Fruit fly (Drosophila melanogaster) whole organism, embryonic: ENCODE results near the gene PLCXD.
A peak's percentile ranks its signal among the peaks of the same experiment; 100 is the strongest.

Experiments
- CG1024 ChIP-seq: fragments of 200-800 bp; sonication (Bioruptor generic); IDR thresholded peaks from 2 replicates; pipeline ENCODE4 v1.3.6; 2022; ENCODE audit warnings: missing biosample characterization, missing genetic modification characterization
- CG10543 ChIP-seq: fragments of 200-800 bp; sonication (Bioruptor generic); optimal IDR thresholded peaks from 3 replicates; lab custom pipeline; 2017; ENCODE audit warnings: missing biosample characterization, mild to moderate bottlenecking, missing genetic modification characterization, moderate library complexity
- CG12236 ChIP-seq: fragments of 200-800 bp; sonication (Bioruptor generic); optimal IDR thresholded peaks from 2 replicates; lab custom pipeline; 2016; ENCODE audit warnings: missing biosample characterization, missing genetic modification characterization
- CG12942 ChIP-seq: fragments of 200-800 bp; sonication (Bioruptor generic); optimal IDR thresholded peaks from 3 replicates; lab custom pipeline; 2016; ENCODE audit warnings: missing biosample characterization, missing genetic modification characterization
- CG1602 ChIP-seq: fragments of 200-800 bp; sonication (Bioruptor generic); optimal IDR thresholded peaks from 3 replicates; lab custom pipeline; 2016; ENCODE audit warnings: missing biosample characterization, missing genetic modification characterization
- CG17802 ChIP-seq: fragments of 200-800 bp; sonication (Bioruptor generic); optimal IDR thresholded peaks from 2 replicates; lab custom pipeline; 2018; ENCODE audit warnings: missing biosample characterization, mild to moderate bottlenecking, missing genetic modification characterization, moderate library complexity
- CG17912 ChIP-seq: fragments of 200-800 bp; sonication (Bioruptor generic); optimal IDR thresholded peaks from 2 replicates; lab custom pipeline; 2018; ENCODE audit warnings: missing biosample characterization, mild to moderate bottlenecking, missing genetic modification characterization
- CG18764 ChIP-seq: fragments of 200-800 bp; sonication (Bioruptor generic); optimal IDR thresholded peaks from 3 replicates; lab custom pipeline; 2016; ENCODE audit warnings: missing biosample characterization, missing genetic modification characterization
- CG32767 ChIP-seq: fragments of 200-800 bp; sonication (Bioruptor generic); IDR thresholded peaks from 2 replicates; pipeline ENCODE4 v1.3.6; 2022; ENCODE audit warnings: missing biosample characterization, missing genetic modification characterization
- CG33557 ChIP-seq: fragments of 200-800 bp; sonication (Bioruptor generic); optimal IDR thresholded peaks from 2 replicates; lab custom pipeline; 2019; ENCODE audit warnings: missing biosample characterization, mild to moderate bottlenecking, missing genetic modification characterization, moderate library complexity
- CG3726 ChIP-seq: fragments of 200-800 bp; sonication (Bioruptor generic); IDR thresholded peaks from 3 replicates; pipeline ENCODE4, ENCODE4 v1.3.6; 2022; ENCODE audit warnings: missing biosample characterization, missing genetic modification characterization
- CG6175 ChIP-seq: fragments of 200-800 bp; sonication (Bioruptor generic); IDR thresholded peaks from 3 replicates; pipeline ENCODE4 v1.3.6; 2022; ENCODE audit warnings: missing biosample characterization, missing genetic modification characterization
- CG8281 ChIP-seq: fragments of 200-800 bp; sonication (Bioruptor generic); optimal IDR thresholded peaks from 2 replicates; lab custom pipeline; 2018; ENCODE audit warnings: missing biosample characterization, mild to moderate bottlenecking, missing genetic modification characterization, moderate library complexity
- Ets65A ChIP-seq: fragments of 200-800 bp; sonication (Bioruptor generic); peaks from one replicate; lab custom pipeline; 2016; ENCODE audit warnings: missing biosample characterization, missing genetic modification characterization
- H15 ChIP-seq: fragments of 200-800 bp; sonication (Bioruptor generic); IDR thresholded peaks from 3 replicates; pipeline ENCODE4 v1.3.6; 2022; ENCODE audit warnings: missing biosample characterization, missing genetic modification characterization
- Hr3 ChIP-seq: fragments of 200-800 bp; sonication (Bioruptor generic); optimal IDR thresholded peaks from 3 replicates; lab custom pipeline; 2016; ENCODE audit warnings: missing biosample characterization, missing genetic modification characterization
- Hsf ChIP-seq: fragments of 200-800 bp; sonication (Bioruptor generic); optimal IDR thresholded peaks from 3 replicates; lab custom pipeline; 2016; ENCODE audit warnings: missing biosample characterization, missing genetic modification characterization
- Med ChIP-seq: fragments of 200-800 bp; sonication (Bioruptor generic); peaks from one replicate; lab custom pipeline; 2016; ENCODE audit warnings: missing biosample characterization, missing genetic modification characterization, mild to moderate bottlenecking, inconsistent platforms, moderate library complexity
- Meics ChIP-seq: fragments of 200-800 bp; sonication (Bioruptor generic); optimal IDR thresholded peaks from 2 replicates; lab custom pipeline; 2017; ENCODE audit warnings: missing biosample characterization, mild to moderate bottlenecking, missing genetic modification characterization
- NC2α ChIP-seq: fragments of 200-800 bp; sonication (Bioruptor generic); optimal IDR thresholded peaks from 2 replicates; lab custom pipeline; 2016; ENCODE audit warnings: missing biosample characterization, missing genetic modification characterization
- Nf-YB ChIP-seq: fragments of 200-800 bp; sonication (Bioruptor generic); optimal IDR thresholded peaks from 3 replicates; lab custom pipeline; 2019; ENCODE audit warnings: missing biosample characterization, mild to moderate bottlenecking, missing genetic modification characterization, moderate library complexity
- Nf-YC ChIP-seq: fragments of 200-800 bp; optimal IDR thresholded peaks from 3 replicates; lab custom pipeline; 2019; ENCODE audit warnings: missing biosample characterization, mild to moderate bottlenecking, missing genetic modification characterization, moderate library complexity
- Rx ChIP-seq: fragments of 200-800 bp; sonication (Bioruptor generic); IDR thresholded peaks from 2 replicates; pipeline ENCODE4 v1.3.6; 2022; ENCODE audit warnings: missing biosample characterization, missing genetic modification characterization
- Scr ChIP-seq: fragments of 200-800 bp; sonication (Bioruptor generic); IDR thresholded peaks from 2 replicates; pipeline ENCODE4 v1.3.6; 2022; ENCODE audit warnings: missing biosample characterization, missing genetic modification characterization; ENCODE audit not compliant: partially characterized antibody
- Sox100B ChIP-seq: fragments of 200-800 bp; sonication (Bioruptor generic); optimal IDR thresholded peaks from 3 replicates; lab custom pipeline; 2018; ENCODE audit warnings: missing biosample characterization, mild to moderate bottlenecking, missing genetic modification characterization
- Spps ChIP-seq: fragments of 200-800 bp; sonication (Bioruptor generic); optimal IDR thresholded peaks from 2 replicates; lab custom pipeline; 2018; ENCODE audit warnings: missing biosample characterization, mild to moderate bottlenecking, missing genetic modification characterization
- Trl ChIP-seq, 3 experiments: fragments of >200 bp in 2 of 3; fragments of 200-800 bp in 1 of 3; sonication (Bioruptor generic) in 1 of 3; optimal IDR thresholded peaks; 2 replicates in 1 of 3; 3 replicates in 2 of 3; lab custom pipeline; 2016 to 2017; ENCODE audit warnings: missing biosample characterization in 1 of 3, missing genetic modification characterization in 1 of 3
- caup ChIP-seq: fragments of 200-800 bp; sonication (Bioruptor generic); optimal IDR thresholded peaks from 3 replicates; lab custom pipeline; 2017; ENCODE audit warnings: missing biosample characterization, mild to moderate bottlenecking, missing genetic modification characterization, moderate library complexity; ENCODE audit not compliant: severe bottlenecking
- corto ChIP-seq: fragments of 200-800 bp; sonication (Bioruptor generic); optimal IDR thresholded peaks from 2 replicates; lab custom pipeline; 2016; ENCODE audit warnings: missing biosample characterization, mild to moderate bottlenecking, missing genetic modification characterization, moderate library complexity
- danr ChIP-seq: fragments of 200-800 bp; sonication (Bioruptor generic); IDR thresholded peaks from 2 replicates; pipeline ENCODE4 v1.3.6; 2022; ENCODE audit warnings: missing biosample characterization, missing genetic modification characterization
- dysf ChIP-seq: fragments of 200-800 bp; sonication (Bioruptor generic); IDR thresholded peaks from 3 replicates; pipeline ENCODE4 v1.3.6; 2022; ENCODE audit warnings: missing biosample characterization, missing genetic modification characterization
- ewg ChIP-seq: fragments of 200-800 bp; sonication (Bioruptor generic); optimal IDR thresholded peaks from 3 replicates; lab custom pipeline; 2017; ENCODE audit warnings: mild to moderate bottlenecking, missing biosample characterization, missing genetic modification reagents, missing genetic modification characterization
- fd96Cb ChIP-seq: fragments of 200-800 bp; sonication (Bioruptor generic); optimal IDR thresholded peaks from 2 replicates; lab custom pipeline; 2018; ENCODE audit warnings: missing biosample characterization, mild to moderate bottlenecking, missing genetic modification characterization, moderate library complexity
- gcm ChIP-seq: fragments of 200-800 bp; sonication (Bioruptor generic); optimal IDR thresholded peaks from 2 replicates; lab custom pipeline; 2019; ENCODE audit warnings: missing biosample characterization, mild to moderate bottlenecking, missing genetic modification characterization, moderate library complexity
- gsb ChIP-seq: fragments of 200-800 bp; sonication (Bioruptor generic); IDR thresholded peaks from 2 replicates; pipeline ENCODE4 v1.3.6; 2022; ENCODE audit warnings: missing biosample characterization, missing genetic modification characterization
- gsb-n ChIP-seq: fragments of 200-800 bp; sonication (Bioruptor generic); optimal IDR thresholded peaks from 3 replicates; lab custom pipeline; 2018; ENCODE audit warnings: missing biosample characterization, mild to moderate bottlenecking, missing genetic modification characterization
- hkb ChIP-seq, 2 experiments: fragments of 200-800 bp in 1 of 2; fragments of >200 bp in 1 of 2; sonication (Bioruptor generic) in 1 of 2; IDR thresholded peaks in 1 of 2; optimal IDR thresholded peaks in 1 of 2; 2 replicates each; pipeline versions ENCODE4 v1.3.6 to Lab custom; 2017 to 2022; ENCODE audit warnings: missing biosample characterization in 1 of 2, missing genetic modification characterization in 1 of 2
- ind ChIP-seq: fragments of 200-800 bp; sonication (Bioruptor generic); optimal IDR thresholded peaks from 3 replicates; lab custom pipeline; 2016; ENCODE audit warnings: missing biosample characterization, missing genetic modification characterization
- maf-S ChIP-seq: fragments of 200-800 bp; sonication (Bioruptor generic); optimal IDR thresholded peaks from 2 replicates; lab custom pipeline; 2016; ENCODE audit warnings: missing biosample characterization, missing genetic modification characterization
- pb ChIP-seq: fragments of 200-800 bp; sonication (Bioruptor generic); optimal IDR thresholded peaks from 3 replicates; lab custom pipeline; 2016; ENCODE audit warnings: missing biosample characterization, missing genetic modification characterization
- pnt ChIP-seq: fragments of 200-800 bp; sonication (Bioruptor generic); optimal IDR thresholded peaks from 3 replicates; lab custom pipeline; 2016; ENCODE audit warnings: missing biosample characterization, missing genetic modification characterization
- psq ChIP-seq: fragments of 200-800 bp; sonication (Bioruptor generic); optimal IDR thresholded peaks from 2 replicates; lab custom pipeline; 2017; ENCODE audit warnings: missing biosample characterization, missing genetic modification characterization
- pum ChIP-seq: fragments of 200-800 bp; sonication (Bioruptor generic); optimal IDR thresholded peaks from 2 replicates; lab custom pipeline; 2016; ENCODE audit warnings: missing biosample characterization, missing genetic modification characterization
- salm ChIP-seq: fragments of 200-800 bp; sonication (Bioruptor generic); optimal IDR thresholded peaks from 2 replicates; lab custom pipeline; 2018; ENCODE audit warnings: missing biosample characterization, mild to moderate bottlenecking, missing genetic modification characterization
- seq ChIP-seq: fragments of 200-800 bp; sonication (Bioruptor generic); IDR thresholded peaks from 2 replicates; pipeline ENCODE4 v1.3.6; 2022; ENCODE audit warnings: missing biosample characterization, missing genetic modification characterization
- slp2 ChIP-seq: fragments of 200-800 bp; sonication (Bioruptor generic); optimal IDR thresholded peaks from 2 replicates; lab custom pipeline; 2016; ENCODE audit warnings: missing biosample characterization, missing genetic modification characterization
- tin ChIP-seq: fragments of 200-800 bp; sonication (Bioruptor generic); optimal IDR thresholded peaks from 3 replicates; lab custom pipeline; 2016; ENCODE audit warnings: missing biosample characterization, missing genetic modification characterization
- toy ChIP-seq: fragments of 200-800 bp; sonication (Bioruptor generic); IDR thresholded peaks from 2 replicates; pipeline ENCODE4 v1.3.6; 2022; ENCODE audit warnings: missing biosample characterization, missing genetic modification characterization
- zf30C ChIP-seq: fragments of 200-800 bp; sonication (Bioruptor generic); optimal IDR thresholded peaks from 3 replicates; lab custom pipeline; 2018; ENCODE audit warnings: missing biosample characterization, mild to moderate bottlenecking, missing genetic modification characterization

Gene PLCXD

DNA sequence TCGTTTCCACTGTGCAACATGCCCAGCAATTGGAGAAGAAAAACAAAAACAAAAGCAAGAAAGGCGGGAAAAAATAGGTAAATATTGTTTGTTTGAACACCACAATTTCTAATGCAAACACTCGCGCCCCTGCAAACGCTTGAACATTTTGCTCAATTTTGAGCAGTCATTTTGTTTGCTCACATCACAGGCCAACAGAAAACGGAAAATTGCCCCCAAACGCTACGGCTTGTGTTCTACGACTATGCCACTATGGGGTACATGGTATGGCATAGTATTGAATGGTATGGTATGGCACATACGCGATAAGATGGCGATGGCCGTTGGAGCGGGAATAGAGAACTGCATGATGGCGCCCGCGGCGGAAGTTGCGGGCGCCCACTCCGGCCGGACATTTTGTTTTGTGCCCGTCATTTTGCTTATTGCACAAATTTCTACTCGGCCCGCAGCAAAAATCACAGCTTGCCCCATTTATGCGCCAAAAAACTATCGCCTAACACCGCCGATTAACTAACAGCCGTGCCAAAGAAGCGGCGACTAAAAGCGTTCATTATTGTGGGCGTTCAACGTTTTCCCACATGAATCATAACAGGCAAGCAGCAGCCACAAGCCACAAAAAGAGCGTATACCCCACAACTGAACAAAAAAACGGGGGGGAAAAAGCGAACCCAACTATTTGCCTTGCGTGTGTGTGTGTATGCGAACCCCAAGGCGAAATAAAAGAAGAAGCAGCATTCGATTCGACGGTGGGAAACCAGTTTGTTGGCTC lies 44.8 kb upstream of the PLCXD start (continued):
- peak; percentile 72 for TF ChIP-seq Sox100B (GFP tag; lab: Kevin White, UChicago)
- TF ChIP-seq CG32767 (GFP tag; lab: Robert Waterston, UW) = no peak
- no peak for TF ChIP-seq toy
- TF ChIP-seq Ets65A (GFP tag; lab: Kevin White, UChicago) = peak; percentile 63
- TF ChIP-seq CG1602 (GFP tag; lab: Kevin White, UChicago) = peak; percentile 8
- TF ChIP-seq Nf-YB (GFP tag; lab: Kevin White, UChicago) = no peak
- peak; percentile 25 for TF ChIP-seq tin
- TF ChIP-seq caup (GFP tag; lab: Kevin White, UChicago) = peak; percentile 74
- no peak for TF ChIP-seq danr
- TF ChIP-seq salm (tag; lab: Kevin White, UChicago) = peak; percentile 77
- TF ChIP-seq CG18764 (GFP tag; lab: Kevin White, UChicago) = peak; percentile 39
- peak; percentile 60 for TF ChIP-seq Meics (GFP tag; lab: Kevin White, UChicago)
- peak; percentile 6 for TF ChIP-seq CG12942 (GFP tag; lab: Kevin White, UChicago)
- no peak for TF ChIP-seq CG6175 (GFP tag; lab: Robert Waterston, UW)
- no peak for TF ChIP-seq Hsf (GFP tag; lab: Kevin White, UChicago)
- TF ChIP-seq CG17802 (tag; lab: Kevin White, UChicago) = peak; percentile 43
- no peak for TF ChIP-seq Trl (optimal IDR thresholded peaks at IDR 0.05; lab: Kevin White, UChicago)
- TF ChIP-seq Trl (GFP tag; optimal IDR thresholded peaks at IDR 0.05; lab: Kevin White, UChicago) = peak; percentile 79
- TF ChIP-seq fd96Cb (tag; lab: Kevin White, UChicago) = peak; percentile 2
- no peak for TF ChIP-seq zf30C (GFP tag; lab: Kevin White, UChicago)
- TF ChIP-seq CG17912 = peak; percentile 75
- no peak for TF ChIP-seq gsb (GFP tag; lab: Robert Waterston, UW)
- no peak for TF ChIP-seq dysf (GFP tag; lab: Robert Waterston, UW)
- TF ChIP-seq gsb-n (tag; lab: Kevin White, UChicago) = peak; percentile 66
- peak; percentile 93 for TF ChIP-seq Med (GFP tag; lab: Kevin White, UChicago)
- TF ChIP-seq pb (GFP tag; lab: Kevin White, UChicago) = no peak
- peak; percentile 73 for TF ChIP-seq CG12236 (GFP tag; lab: Kevin White, UChicago)
- peak; percentile 32 for TF ChIP-seq pnt (GFP tag; lab: Kevin White, UChicago)
- peak; percentile 7 for TF ChIP-seq Spps (tag; lab: Kevin White, UChicago)
- peak; percentile 33 for TF ChIP-seq CG8281
- peak; percentile 25 for TF ChIP-seq maf-S (GFP tag; lab: Kevin White, UChicago)
- no peak for TF ChIP-seq Nf-YC (tag; lab: Kevin White, UChicago)
- no peak for TF ChIP-seq H15 (GFP tag; lab: Robert Waterston, UW)
- no peak for TF ChIP-seq Hr3
- TF ChIP-seq Rx (GFP tag; lab: Robert Waterston, UW) = no peak
- peak; percentile 85 for TF ChIP-seq CG10543 (GFP tag; lab: Kevin White, UChicago)
- TF ChIP-seq slp2 = peak; percentile 7
- no peak for TF ChIP-seq Scr (GFP tag; lab: Robert Waterston, UW)
- TF ChIP-seq seq (GFP tag; lab: Robert Waterston, UW) = no peak
- peak; percentile 33 for TF ChIP-seq ewg (GFP tag; lab: Kevin White, UChicago)
- peak; percentile 93 for TF ChIP-seq CG33557
- TF ChIP-seq corto (GFP tag; lab: Kevin White, UChicago) = no peak
- TF ChIP-seq CG1024 (GFP tag; lab: Robert Waterston, UW) = no peak
- TF ChIP-seq NC2α (GFP tag; lab: Kevin White, UChicago) = peak; percentile 72
- no peak for TF ChIP-seq hkb (optimal IDR thresholded peaks at IDR 0.05; lab: Kevin White, UChicago)
- TF ChIP-seq hkb (GFP tag; IDR thresholded peaks at IDR 0.05; lab: Robert Waterston, UW) = no peak
- TF ChIP-seq CG3726 (GFP tag; lab: Robert Waterston, UW) = no peak
- peak; percentile 68 for TF ChIP-seq gcm (GFP tag; lab: Kevin White, UChicago)
- TF ChIP-seq pum (GFP tag; lab: Kevin White, UChicago) = no peak
- peak; percentile 9 for TF ChIP-seq psq (GFP tag; lab: Kevin White, UChicago)
- no peak for TF ChIP-seq ind (GFP tag; lab: Kevin White, UChicago)
